Worm (Caenorhabditis elegans) whole organism, late embryonic: Measurements from ENCODE around the gene F16H6.8.

ENCODE experiments used
- C38D4.7 ChIP-seq: fragments of 200-800 bp; sonication (Bioruptor generic); optimal IDR thresholded peaks from 2 replicates; lab custom pipeline; 2018; ENCODE audit warnings: mild to moderate bottlenecking, missing genetic modification characterization, moderate library complexity, missing compliant biosample characterization
- F13H6.1 ChIP-seq: sonication (generic microtip); optimal IDR thresholded peaks from 2 replicates; lab custom pipeline; 2016; ENCODE audit warnings: missing genetic modification characterization, missing compliant biosample characterization
- dve-1 ChIP-seq: sonication (generic microtip); optimal IDR thresholded peaks from 2 replicates; lab custom pipeline; 2017; ENCODE audit warnings: antibody characterized with exemption, mild to moderate bottlenecking, missing genetic modification characterization, missing compliant biosample characterization
- fkh-6 ChIP-seq: sonication (generic microtip); optimal IDR thresholded peaks from 2 replicates; lab custom pipeline; 2016; ENCODE audit warnings: missing genetic modification characterization, missing compliant biosample characterization
- nhr-11 ChIP-seq: fragments of 150-350 bp; optimal IDR thresholded peaks from 2 replicates; lab custom pipeline; 2014; ENCODE audit warnings: missing biosample characterization, missing genetic modification characterization
- pag-3 ChIP-seq: sonication (generic microtip); optimal IDR thresholded peaks from 2 replicates; lab custom pipeline; 2016; ENCODE audit warnings: missing compliant biosample characterization, missing genetic modification characterization, borderline replicate concordance
- pha-4 ChIP-seq: fragments of 150-350 bp; optimal IDR thresholded peaks from 2 replicates; lab custom pipeline; 2018; ENCODE audit warnings: missing biosample characterization, missing genetic modification reagents, missing genetic modification characterization
- rnt-1 ChIP-seq: sonication (generic microtip); optimal IDR thresholded peaks from 2 replicates; lab custom pipeline; 2016; ENCODE audit warnings: missing genetic modification characterization, missing compliant biosample characterization
- unc-3 ChIP-seq, 2 experiments: fragments of 200-800 bp in 1 of 2; sonication (Bioruptor generic) in 1 of 2; sonication (generic microtip) in 1 of 2; conservative IDR thresholded peaks in 1 of 2; optimal IDR thresholded peaks in 1 of 2; 2 replicates each; pipeline versions ENCODE4 v1.3.6 to Lab custom; 2016 to 2022; ENCODE audit warnings: missing compliant biosample characterization in 2 of 2, missing genetic modification characterization in 2 of 2, missing genetic modification reagents in 1 of 2
- unc-42 ChIP-seq: sonication (generic microtip); optimal IDR thresholded peaks from 2 replicates; lab custom pipeline; 2016; ENCODE audit warnings: missing genotype, missing genetic modification characterization, missing compliant biosample characterization

DNA sequence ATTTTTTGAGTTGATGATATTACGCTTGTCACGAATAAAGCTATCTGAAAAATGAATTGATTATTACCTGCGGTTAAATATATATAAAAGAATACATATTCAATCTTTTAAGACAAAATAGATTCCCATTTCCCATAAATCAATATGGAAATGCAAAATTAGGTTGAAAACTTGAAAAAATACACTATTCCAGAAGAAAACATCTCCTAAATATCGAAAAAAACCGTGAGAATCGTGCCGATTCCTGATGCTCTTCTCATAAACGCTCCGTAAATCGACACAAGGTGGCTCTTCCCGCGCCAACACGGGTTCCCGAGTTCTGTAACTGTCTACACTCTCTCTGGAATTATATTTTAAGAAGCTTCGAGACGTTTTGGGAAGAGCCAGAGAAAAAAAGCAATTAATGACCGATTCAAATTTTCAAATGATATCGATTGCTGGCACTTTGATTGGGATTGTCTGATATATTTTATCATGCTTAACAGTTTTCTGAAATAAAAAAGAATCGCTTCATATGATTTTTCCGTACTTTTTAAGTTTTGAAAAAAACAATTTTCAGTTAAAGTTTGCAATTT is 20.7 kb upstream of the F16H6.8 start, which contains the start of gene R10E8.3:
- TF ChIP-seq rnt-1 (no peak), dve-1 (tag; lab: Kevin White, UChicago) (no peak), pag-3 (tag; lab: Kevin White, UChicago) (no peak), unc-3 (GFP tag; conservative IDR thresholded peaks at IDR 0.05; lab: Robert Waterston, UW) (no peak), unc-3 (tag; optimal IDR thresholded peaks at IDR 0.05; lab: Kevin White, UChicago) (no peak), F13H6.1 (tag; lab: Kevin White, UChicago) (no peak), pha-4 (no peak), C38D4.7 (GFP tag; lab: Kevin White, UChicago) (no peak), fkh-6 (tag; lab: Kevin White, UChicago) (no peak), unc-42 (tag; lab: Kevin White, UChicago) (no peak), nhr-11 (tag; lab: Kevin White, UChicago) (no peak)
